Worm (Caenorhabditis elegans): ENCODE measurements around the gene C45G9.5.

The C45G9.5 gene

DNA sequence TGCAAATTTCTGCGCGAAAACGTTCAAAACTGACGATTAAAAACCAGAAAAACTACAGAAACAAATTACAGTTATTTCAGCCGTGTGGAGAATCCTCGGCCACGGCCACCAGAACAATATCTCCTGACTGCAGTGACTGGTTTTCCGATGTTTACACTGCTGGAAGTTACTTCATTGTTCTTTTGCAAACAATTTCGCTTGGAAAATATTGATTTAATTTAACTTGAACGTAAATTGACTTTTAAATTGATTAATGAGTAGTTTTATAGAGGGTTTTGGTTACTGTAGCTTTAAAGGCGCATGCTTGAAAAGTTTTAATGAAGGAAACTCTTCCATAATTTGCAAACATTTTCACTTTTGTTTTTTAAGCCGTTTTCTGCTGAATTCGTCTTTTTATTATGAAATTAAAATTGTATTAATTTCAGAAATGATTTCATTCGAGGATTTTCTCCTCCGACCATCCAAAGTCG lies 48.9 kb upstream of the C45G9.5 start, which contains the start of gene smcr-8 (continued):
- TF ChIP-seq ceh-91 (GFP tag; IDR thresholded peaks at IDR 0.05), result peak; percentile 54; the same call in 1 of the 2 replicates
- TF ChIP-seq somi-1 (GFP tag; optimal IDR thresholded peaks at IDR 0.05), result no peak
- no peak for TF ChIP-seq egl-44 (GFP tag; IDR thresholded peaks at IDR 0.05)
- no peak for TF ChIP-seq F37B4.10 (GFP tag; IDR thresholded peaks at IDR 0.05)
- TF ChIP-seq dpff-1 (tag; optimal IDR thresholded peaks at IDR 0.05), result no peak
- TF ChIP-seq aptf-2 (GFP tag; conservative IDR thresholded peaks at IDR 0.05), result no peak
- no peak for TF ChIP-seq ztf-6 (GFP tag; IDR thresholded peaks at IDR 0.05)
- no peak for TF ChIP-seq ZK185.1 (tag; optimal IDR thresholded peaks at IDR 0.05; ENCODE audit: poor library complexity, severe bottlenecking)
- TF ChIP-seq ama-1 (optimal IDR thresholded peaks at IDR 0.05), result no peak
- TF ChIP-seq ama-1 (GFP tag; optimal IDR thresholded peaks at IDR 0.05), result no peak
- no peak for TF ChIP-seq lsy-27 (tag; optimal IDR thresholded peaks at IDR 0.05; ENCODE audit: borderline replicate concordance, insufficient read depth)
- peak; percentile 33 for TF ChIP-seq sptf-2 (GFP tag; optimal IDR thresholded peaks at IDR 0.05)
- no peak for TF ChIP-seq mes-4 (tag; optimal IDR thresholded peaks at IDR 0.05)
- no peak for TF ChIP-seq ceh-40 (GFP tag; IDR thresholded peaks at IDR 0.05)
- TF ChIP-seq egl-18 (GFP tag; IDR thresholded peaks at IDR 0.05), result no peak
- peak; percentile 32 for TF ChIP-seq nhr-80 (tag; optimal IDR thresholded peaks at IDR 0.05)
- TF ChIP-seq ceh-58 (GFP tag; IDR thresholded peaks at IDR 0.05), result no peak
- TF ChIP-seq pbrm-1 (GFP tag; IDR thresholded peaks at IDR 0.05), result no peak
- TF ChIP-seq F33H1.4 (GFP tag; IDR thresholded peaks at IDR 0.05), result peak; percentile 55
- TF ChIP-seq akir-1 (GFP tag; optimal IDR thresholded peaks at IDR 0.05), result no peak
- no peak for TF ChIP-seq dpl-1 (GFP tag; optimal IDR thresholded peaks at IDR 0.05)
- no peak for TF ChIP-seq F52B5.7 (tag; optimal IDR thresholded peaks at IDR 0.05)
- TF ChIP-seq ztf-18 (tag; optimal IDR thresholded peaks at IDR 0.05), result peak; percentile 72
- peak; percentile 86 for TF ChIP-seq dox-1 (GFP tag; IDR thresholded peaks at IDR 0.05)
- TF ChIP-seq Y79H2A.3 (GFP tag; conservative IDR thresholded peaks at IDR 0.05), result 0 out of 2 replicates have a peak, but pooled peaks have one; percentile 40
- no peak for TF ChIP-seq K11D2.4 (GFP tag; IDR thresholded peaks at IDR 0.05)
- peak; percentile 78 for TF ChIP-seq unc-130 (GFP tag; optimal IDR thresholded peaks at IDR 0.05)
- TF ChIP-seq lin-35 (GFP tag; optimal IDR thresholded peaks at IDR 0.05), result no peak
- no peak for TF ChIP-seq sdz-38 (tag; optimal IDR thresholded peaks at IDR 0.05)
- TF ChIP-seq tlf-1 (GFP tag; optimal IDR thresholded peaks at IDR 0.05), result peak; percentile 23
- TF ChIP-seq hlh-12 (tag; optimal IDR thresholded peaks at IDR 0.05), result no peak
- no peak for TF ChIP-seq C17E4.6 (GFP tag; IDR thresholded peaks at IDR 0.05)
- peak; percentile 81 for TF ChIP-seq athp-1 (tag; optimal IDR thresholded peaks at IDR 0.05)
- TF ChIP-seq lin-26 (GFP tag; IDR thresholded peaks at IDR 0.05), result no peak
- no peak for TF ChIP-seq rpc-1 (optimal IDR thresholded peaks at IDR 0.05)
- TF ChIP-seq rpc-1 (tag; optimal IDR thresholded peaks at IDR 0.05), result no peak
- peak; percentile 61 for TF ChIP-seq snpc-3.4 (tag; optimal IDR thresholded peaks at IDR 0.05)
- TF ChIP-seq hsf-1 (GFP tag; IDR thresholded peaks at IDR 0.05), result no peak
- TF ChIP-seq ztf-28 (GFP tag; IDR thresholded peaks at IDR 0.05), result 0 out of 2 replicates have a peak, but pooled peaks have one; percentile 75
- no peak for TF ChIP-seq mel-28 (tag; optimal IDR thresholded peaks at IDR 0.05; ENCODE audit: borderline replicate concordance)
- no peak for TF ChIP-seq him-1 (tag; optimal IDR thresholded peaks at IDR 0.05)
- no peak for TF ChIP-seq repo-1 (tag; optimal IDR thresholded peaks at IDR 0.05)

DNA sequence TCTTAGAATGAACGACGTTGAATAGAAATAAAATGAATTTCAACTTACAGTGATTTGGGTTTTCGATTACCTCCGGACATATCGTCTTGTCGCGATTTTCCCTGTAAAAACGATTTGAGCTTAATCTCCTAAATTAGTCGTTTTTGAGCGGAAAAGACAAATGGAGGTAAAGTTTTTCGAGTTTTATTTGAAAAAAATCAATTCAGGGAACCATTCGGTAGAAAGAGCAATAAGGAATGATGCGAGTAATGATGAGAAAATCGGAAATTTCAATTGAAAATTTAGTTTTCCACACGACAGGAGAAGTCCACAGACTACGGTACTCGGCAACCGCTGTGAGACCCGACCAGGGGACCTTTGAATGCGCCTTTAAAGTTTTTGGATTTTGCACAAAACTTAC lies 45.7 kb upstream of the C45G9.5 start, which contains the start of gene R144.10:
R144.10 (minus strand) TSS at position 101 of the 400 bp plus-strand sequence.
- TF ChIP-seq F33H1.4 (GFP tag; IDR thresholded peaks at IDR 0.05) (peak; percentile 50), unc-62 (GFP tag; optimal IDR thresholded peaks at IDR 0.05) (no peak), egrh-3 (GFP tag; IDR thresholded peaks at IDR 0.05) (no peak), sdz-38 (tag; optimal IDR thresholded peaks at IDR 0.05) (no peak), madf-10 (tag; optimal IDR thresholded peaks at IDR 0.05) (no peak), lsl-1 (GFP tag; optimal IDR thresholded peaks at IDR 0.05) (peak; percentile 49)
